Worm (Caenorhabditis elegans) whole organism, midembryonic: Measurements from ENCODE around the gene sri-77.
"Not testable (repeated sequence)": the region's sequence is repeated elsewhere in the genome, so short reads cannot be mapped to it uniquely, and the experiment has no call there.

Experiments
- T22C8.4 ChIP-seq: fragments of 200-800 bp; sonication (Bioruptor generic); IDR thresholded peaks from 2 replicates; pipeline ENCODE4 v1.3.6; 2022; ENCODE audit warnings: missing genetic modification characterization, missing compliant biosample characterization
- cog-1 ChIP-seq: sonication (generic microtip); optimal IDR thresholded peaks from 2 replicates; lab custom pipeline; 2016; ENCODE audit warnings: missing genetic modification characterization, missing compliant biosample characterization
- flt-1 ChIP-seq: fragments of 200-800 bp; sonication (Bioruptor generic); IDR thresholded peaks from 2 replicates; pipeline ENCODE4 v1.3.6; 2022; ENCODE audit warnings: missing genetic modification characterization, missing compliant biosample characterization
- klf-2 ChIP-seq: fragments of 200-800 bp; sonication (Bioruptor generic); conservative IDR thresholded peaks from 2 replicates; pipeline ENCODE4 v1.3.6; 2022; ENCODE audit warnings: missing genetic modification reagents, missing genetic modification characterization, missing compliant biosample characterization
- med-1 ChIP-seq: sonication (generic microtip); optimal IDR thresholded peaks from 2 replicates; lab custom pipeline; 2017; ENCODE audit warnings: missing genetic modification characterization, mild to moderate bottlenecking, missing compliant biosample characterization, antibody characterized with exemption, missing genetic modification reagents; ENCODE audit not compliant: insufficient read depth
- ref-1 ChIP-seq: fragments of 200-800 bp; sonication (Bioruptor generic); conservative IDR thresholded peaks from 2 replicates; pipeline ENCODE4 v1.3.6; 2022; ENCODE audit warnings: missing genetic modification reagents, missing genetic modification characterization, missing compliant biosample characterization
- tab-1 ChIP-seq: fragments of 200-800 bp; sonication (Bioruptor generic); IDR thresholded peaks from 2 replicates; pipeline ENCODE4 v1.3.6; 2022; ENCODE audit warnings: missing genetic modification characterization, missing compliant biosample characterization
- ztf-23 ChIP-seq: fragments of 200-800 bp; sonication (Bioruptor generic); IDR thresholded peaks from 2 replicates; pipeline ENCODE4 v1.3.6; 2022; ENCODE audit warnings: missing genetic modification reagents, missing genetic modification characterization, missing compliant biosample characterization
- ztf-29 ChIP-seq: fragments of 200-800 bp; sonication (Bioruptor generic); IDR thresholded peaks from 2 replicates; pipeline ENCODE4 v1.3.6; 2022; ENCODE audit warnings: missing genetic modification reagents, missing genetic modification characterization, missing compliant biosample characterization

Gene sri-77

ce11 chrII:2605319-2605718, at the start of gene sri-77:
Gene sri-77 (minus strand): TSS chrII:2605419.
- TF ChIP-seq med-1 (no peak), tab-1 (GFP tag; lab: Robert Waterston, UW) (no peak), cog-1 (no peak), T22C8.4 (GFP tag; lab: Robert Waterston, UW) (no peak)

ce11 chrII:2649539-2649938, 44.3 kb upstream of the sri-77 start, which contains the start of the genes F22E5.13 and F22E5.6:
Gene F22E5.13 (minus strand): TSS chrII:2649639.
Gene F22E5.6 (plus strand): TSS chrII:2649835.
- no peak for TF ChIP-seq med-1
- TF ChIP-seq cog-1: no peak
- TF ChIP-seq ztf-29 (GFP tag; lab: Robert Waterston, UW): no peak
- no peak for TF ChIP-seq klf-2
- TF ChIP-seq ref-1 (GFP tag; lab: Robert Waterston, UW): no peak
- TF ChIP-seq flt-1: no peak
- TF ChIP-seq ztf-23 (GFP tag; lab: Robert Waterston, UW): no peak
- TF ChIP-seq T22C8.4 (GFP tag; lab: Robert Waterston, UW): no peak
- TF ChIP-seq tab-1 (GFP tag; lab: Robert Waterston, UW): no peak

- TF ChIP-seq cog-1 (no peak), ztf-23 (GFP tag; lab: Robert Waterston, UW) (no peak), flt-1 (no peak), tab-1 (GFP tag; lab: Robert Waterston, UW) (no peak), klf-2 (no peak), ztf-29 (GFP tag; lab: Robert Waterston, UW) (no peak), med-1 (no peak), ref-1 (GFP tag; lab: Robert Waterston, UW) (no peak), T22C8.4 (GFP tag; lab: Robert Waterston, UW) (no peak)
These were observed 43.8 kb upstream of the sri-77 start for ce11 chrII:2649015-2649414.

- not testable (repeated sequence) for TF ChIP-seq cog-1; flt-1; ztf-29 (GFP tag; lab: Robert Waterston, UW)
These were observed 41.5 kb upstream of the sri-77 start, which contains the start of gene F22E5.12 for ce11 chrII:2646756-2647155. Gene F22E5.12 (minus strand): TSS chrII:2646856.

ce11 chrII:2644498-2644897, 39.3 kb upstream of the sri-77 start, which contains the start of gene F22E5.11:
Gene F22E5.11 (minus strand): TSS chrII:2644598.
- TF ChIP-seq klf-2 (no peak), ztf-23 (GFP tag; lab: Robert Waterston, UW) (no peak), tab-1 (GFP tag; lab: Robert Waterston, UW) (no peak), flt-1 (no peak), ref-1 (GFP tag; lab: Robert Waterston, UW) (no peak), T22C8.4 (GFP tag; lab: Robert Waterston, UW) (no peak), ztf-29 (GFP tag; lab: Robert Waterston, UW) (no peak), med-1 (no peak), cog-1 (no peak)

ce11 chrII:2641777-2642176, 36.6 kb upstream of the sri-77 start, which contains the start of gene F22E5.7:
Gene F22E5.7 (plus strand): TSS chrII:2642077.
- TF ChIP-seq ref-1 (GFP tag; lab: Robert Waterston, UW) (no peak), T22C8.4 (GFP tag; lab: Robert Waterston, UW) (no peak), tab-1 (GFP tag; lab: Robert Waterston, UW) (no peak), ztf-29 (GFP tag; lab: Robert Waterston, UW) (no peak), ztf-23 (GFP tag; lab: Robert Waterston, UW) (no peak), klf-2 (no peak)

- TF ChIP-seq tab-1 (GFP tag; lab: Robert Waterston, UW) (no peak), flt-1 (no peak), ztf-29 (GFP tag; lab: Robert Waterston, UW) (no peak), cog-1 (no peak), med-1 (no peak), ref-1 (GFP tag; lab: Robert Waterston, UW) (no peak), ztf-23 (GFP tag; lab: Robert Waterston, UW) (no peak), T22C8.4 (GFP tag; lab: Robert Waterston, UW) (no peak), klf-2 (no peak)
These were observed 35.8 kb upstream of the sri-77 start, which contains the start of gene F22E5.23 for ce11 chrII:2640982-2641381. Gene F22E5.23 (plus strand): TSS chrII:2641282.

- TF ChIP-seq cog-1; klf-2; ztf-23 (GFP tag; lab: Robert Waterston, UW): not testable (repeated sequence)
These were observed 34.3 kb upstream of the sri-77 start, which contains the start of gene F22E5.8 for ce11 chrII:2639401-2640088. Gene F22E5.8 (plus strand): TSS chrII:2640038.

- TF ChIP-seq klf-2 (no peak), ztf-23 (GFP tag; lab: Robert Waterston, UW) (no peak), flt-1 (no peak), med-1 (no peak), ref-1 (GFP tag; lab: Robert Waterston, UW) (no peak), T22C8.4 (GFP tag; lab: Robert Waterston, UW) (no peak), tab-1 (GFP tag; lab: Robert Waterston, UW) (no peak), cog-1 (no peak), ztf-29 (GFP tag; lab: Robert Waterston, UW) (no peak)
These were observed 32.8 kb upstream of the sri-77 start, which contains the start of gene F22E5.9 for ce11 chrII:2638062-2638461. Gene F22E5.9 (plus strand): TSS chrII:2638388.

- TF ChIP-seq ref-1 (GFP tag; lab: Robert Waterston, UW) (no peak), ztf-29 (GFP tag; lab: Robert Waterston, UW) (no peak), klf-2 (no peak), flt-1 (no peak), tab-1 (GFP tag; lab: Robert Waterston, UW) (no peak), cog-1 (no peak), ztf-23 (GFP tag; lab: Robert Waterston, UW) (no peak)
These were observed 32.1 kb upstream of the sri-77 start, which contains the start of gene F22E5.21 for ce11 chrII:2637359-2637758. Gene F22E5.21 (minus strand): TSS chrII:2637459.
